Fruit fly (Drosophila melanogaster) whole organism, wandering third instar larva: ENCODE measurements around the gene narya.

ENCODE experiments used
- Abd-B ChIP-seq: fragments of >200 bp; optimal IDR thresholded peaks from 2 replicates; lab custom pipeline; 2017; ENCODE audit warnings: missing biosample characterization, missing genetic modification characterization
- CG32264 ChIP-seq: fragments of 200-800 bp; sonication (Bioruptor generic); optimal IDR thresholded peaks from 2 replicates; lab custom pipeline; 2016; ENCODE audit warnings: missing biosample characterization, missing genetic modification characterization
- CG9705 ChIP-seq: fragments of 200-800 bp; sonication (Bioruptor generic); optimal IDR thresholded peaks from 2 replicates; lab custom pipeline; 2018; ENCODE audit warnings: missing biosample characterization, mild to moderate bottlenecking, missing genetic modification characterization
- CrebA ChIP-seq: fragments of 200-800 bp; sonication (Bioruptor generic); optimal IDR thresholded peaks from 2 replicates; lab custom pipeline; 2016; ENCODE audit warnings: missing biosample characterization, mild to moderate bottlenecking, missing genetic modification characterization, borderline replicate concordance
- Dfd ChIP-seq: fragments of >200 bp; optimal IDR thresholded peaks from 2 replicates; lab custom pipeline; 2017; ENCODE audit warnings: missing biosample characterization, missing genetic modification characterization
- Dif ChIP-seq: fragments of 200-275, 200-300 bp; sonication (Bioruptor generic); optimal IDR thresholded peaks from 2 replicates; lab custom pipeline; 2018; ENCODE audit warnings: missing biosample characterization, missing genetic modification characterization; ENCODE audit not compliant: partially characterized antibody
- HLH106 ChIP-seq: fragments of 200-800 bp; optimal IDR thresholded peaks from 3 replicates; lab custom pipeline; 2019; ENCODE audit warnings: missing biosample characterization, mild to moderate bottlenecking, missing genetic modification characterization, moderate library complexity
- Hnf4 ChIP-seq: fragments of 200-800 bp; sonication (Bioruptor generic); optimal IDR thresholded peaks from 2 replicates; lab custom pipeline; 2016; ENCODE audit warnings: missing biosample characterization, mild to moderate bottlenecking, missing genetic modification characterization
- Hr78 ChIP-seq: fragments of >200 bp; optimal IDR thresholded peaks from 2 replicates; lab custom pipeline; 2017; ENCODE audit warnings: missing biosample characterization, missing genetic modification characterization
- Hr83 ChIP-seq: fragments of 200-300 bp; sonication (Bioruptor generic); optimal IDR thresholded peaks from 2 replicates; lab custom pipeline; 2016; ENCODE audit warnings: missing biosample characterization, mild to moderate bottlenecking, missing genetic modification characterization, moderate library complexity; ENCODE audit not compliant: poor library complexity, severe bottlenecking
- Jra ChIP-seq: sonication (Bioruptor generic); optimal IDR thresholded peaks from 2 replicates; lab custom pipeline; 2016; ENCODE audit warnings: missing biosample characterization, missing genetic modification characterization
- Myc ChIP-seq: fragments of >200 bp; optimal IDR thresholded peaks from 2 replicates; lab custom pipeline; 2017
- N ChIP-seq: fragments of >200 bp; optimal IDR thresholded peaks from 2 replicates; lab custom pipeline; 2018; ENCODE audit warnings: missing biosample characterization, missing external identifiers, missing genetic modification characterization
- OdsH ChIP-seq: fragments of 200-800 bp; sonication (Bioruptor generic); optimal IDR thresholded peaks from 2 replicates; lab custom pipeline; 2016; ENCODE audit warnings: missing biosample characterization, mild to moderate bottlenecking, missing genetic modification characterization
- Rel ChIP-seq, 2 experiments: fragments of 200-800 bp; sonication (Bioruptor generic) in 1 of 2; optimal IDR thresholded peaks; 2 replicates in 1 of 2; 3 replicates in 1 of 2; lab custom pipeline; 2016 to 2019; ENCODE audit warnings: mild to moderate bottlenecking in 2 of 2, missing biosample characterization in 2 of 2, missing genetic modification characterization in 2 of 2, moderate library complexity in 1 of 2
- Sp1 ChIP-seq: fragments of 200-800 bp; sonication (Bioruptor generic); optimal IDR thresholded peaks from 3 replicates; lab custom pipeline; 2019; ENCODE audit warnings: missing biosample characterization, mild to moderate bottlenecking, missing genetic modification characterization, moderate library complexity
- Vsx2 ChIP-seq: fragments of 200-300, 225-300 bp; sonication (Bioruptor generic); optimal IDR thresholded peaks from 2 replicates; lab custom pipeline; 2018; ENCODE audit warnings: missing biosample characterization, missing genetic modification characterization; ENCODE audit not compliant: partially characterized antibody
- br ChIP-seq: fragments of 200-800 bp; sonication (Bioruptor generic); optimal IDR thresholded peaks from 2 replicates; lab custom pipeline; 2016; ENCODE audit warnings: missing biosample characterization, missing genetic modification characterization
- brk ChIP-seq: fragments of 200-800 bp; sonication (Bioruptor generic); optimal IDR thresholded peaks from 2 replicates; lab custom pipeline; 2016; ENCODE audit warnings: missing biosample characterization, mild to moderate bottlenecking, missing genetic modification characterization
- dl ChIP-seq, 2 experiments: fragments of 175-275, 200-275 bp in 1 of 2; fragments of 200-275 bp in 1 of 2; sonication (Bioruptor generic); optimal IDR thresholded peaks; lab custom pipeline; 2018; ENCODE audit warnings: mild to moderate bottlenecking in 2 of 2, missing biosample characterization in 2 of 2, missing genetic modification characterization in 2 of 2, moderate library complexity in 2 of 2; ENCODE audit not compliant: partially characterized antibody in 2 of 2, insufficient read depth in 1 of 2
- dmrt93B ChIP-seq: fragments of 200-800 bp; sonication (Bioruptor generic); optimal IDR thresholded peaks from 2 replicates; lab custom pipeline; 2018; ENCODE audit warnings: missing biosample characterization, mild to moderate bottlenecking, missing genetic modification characterization
- dsf ChIP-seq: sonication (Bioruptor generic); optimal IDR thresholded peaks from 2 replicates; lab custom pipeline; 2016; ENCODE audit warnings: missing biosample characterization, missing genetic modification characterization, borderline replicate concordance
- ey ChIP-seq: fragments of 200-800 bp; sonication (Bioruptor generic); optimal IDR thresholded peaks from 2 replicates; lab custom pipeline; 2016; ENCODE audit warnings: missing biosample characterization, missing genetic modification characterization
- foxo ChIP-seq, 2 experiments: fragments of 200-800 bp; sonication (Bioruptor generic); optimal IDR thresholded peaks; 2 replicates in 1 of 2; 3 replicates in 1 of 2; lab custom pipeline; 2016 to 2017; ENCODE audit warnings: missing biosample characterization in 2 of 2, missing genetic modification characterization in 2 of 2
- fru ChIP-seq: fragments of 200-800 bp; sonication (Bioruptor generic); optimal IDR thresholded peaks from 3 replicates; lab custom pipeline; 2016; ENCODE audit warnings: missing biosample characterization, mild to moderate bottlenecking, missing genetic modification characterization
- h ChIP-seq: fragments of 200-800 bp; sonication (Bioruptor generic); optimal IDR thresholded peaks from 3 replicates; lab custom pipeline; 2016; ENCODE audit warnings: missing biosample characterization, mild to moderate bottlenecking, missing genetic modification characterization
- lola ChIP-seq: fragments of >200 bp; optimal IDR thresholded peaks from 2 replicates; lab custom pipeline; 2017; ENCODE audit warnings: missing biosample characterization, missing genetic modification characterization
- pan ChIP-seq: fragments of >200 bp; optimal IDR thresholded peaks from 2 replicates; lab custom pipeline; 2017
- psq ChIP-seq: fragments of 200-800 bp; sonication (Bioruptor generic); optimal IDR thresholded peaks from 3 replicates; lab custom pipeline; 2017; ENCODE audit warnings: missing biosample characterization, mild to moderate bottlenecking, missing genetic modification characterization, moderate library complexity
- sage ChIP-seq: fragments of 200-800 bp; sonication (Bioruptor generic); optimal IDR thresholded peaks from 2 replicates; lab custom pipeline; 2016; ENCODE audit warnings: missing biosample characterization, mild to moderate bottlenecking, missing genetic modification characterization
- sv ChIP-seq: fragments of 200-800 bp; sonication (Bioruptor generic); optimal IDR thresholded peaks from 3 replicates; lab custom pipeline; 2016; ENCODE audit warnings: missing biosample characterization, missing genetic modification characterization
- tai ChIP-seq: sonication (Bioruptor generic); optimal IDR thresholded peaks from 2 replicates; lab custom pipeline; 2016; ENCODE audit warnings: missing biosample characterization, missing genetic modification characterization
- usp ChIP-seq: fragments of >200 bp; optimal IDR thresholded peaks from 2 replicates; lab custom pipeline; 2017; ENCODE audit warnings: missing biosample characterization, missing genetic modification characterization

The narya gene

DNA sequence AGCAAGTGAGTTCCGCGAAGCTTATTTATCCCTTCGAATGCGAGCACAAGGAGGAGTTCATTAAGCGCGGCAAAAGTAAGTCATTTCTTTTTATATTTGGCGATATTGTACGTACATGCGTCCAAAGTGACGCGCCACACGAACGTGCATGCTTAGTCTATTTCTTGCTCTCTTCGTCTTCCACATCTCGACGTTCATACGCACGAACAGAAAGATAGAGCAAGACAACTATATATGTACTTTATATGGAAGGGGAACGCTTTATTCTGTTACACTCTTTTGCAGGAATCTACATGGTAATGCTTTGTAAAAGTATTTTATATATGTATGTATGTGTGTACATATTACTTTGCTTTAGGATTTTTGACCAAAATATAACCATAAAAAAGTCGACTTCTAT lies 35.3 kb downstream of the narya start:
- TF ChIP-seq sage (no peak), Hnf4 (no peak), Hr83 (GFP tag; lab: Kevin White, UChicago) (no peak), Dif (GFP tag; lab: Kevin White, UChicago) (no peak), Abd-B (GFP tag; lab: Kevin White, UChicago) (no peak), dl (GFP tag; optimal IDR thresholded peaks at IDR 0.05; lab: Kevin White, UChicago; ENCODE audit: insufficient read depth in 1 of 2, partially characterized antibody in 2 of 2) (no peak), OdsH (GFP tag; lab: Kevin White, UChicago) (no peak), Sp1 (GFP tag; lab: Kevin White, UChicago) (no peak), HLH106 (tag; lab: Kevin White, UChicago) (no peak), pan (lab: Kevin White, UChicago) (no peak), Vsx2 (no peak), tai (GFP tag; lab: Kevin White, UChicago) (no peak), br (GFP tag; lab: Kevin White, UChicago) (no peak), usp (GFP tag; lab: Kevin White, UChicago) (no peak), fru (GFP tag; lab: Kevin White, UChicago) (no peak), Jra (GFP tag; lab: Kevin White, UChicago) (no peak), h (no peak), dsf (no peak)

DNA sequence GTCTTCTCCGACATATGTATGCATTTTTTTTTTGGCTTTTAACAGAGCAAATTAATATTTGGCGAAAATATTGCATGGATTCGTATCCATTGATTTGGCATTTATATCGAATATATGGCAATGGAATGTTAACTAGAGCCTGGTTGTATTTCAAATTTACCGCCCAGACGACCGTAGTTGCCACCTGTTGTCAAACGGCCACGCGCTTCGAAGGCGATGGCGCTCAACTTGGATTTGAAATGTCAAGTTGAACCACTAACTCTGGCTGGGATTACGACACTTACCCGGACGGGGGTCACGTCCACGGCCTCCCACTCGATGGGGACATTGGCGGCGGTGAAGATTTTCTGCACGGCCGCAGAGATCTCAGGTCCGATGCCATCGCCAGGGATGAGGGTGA lies 45.5 kb downstream of the narya start:
- TF ChIP-seq usp (GFP tag; lab: Kevin White, UChicago) (no peak), foxo (GFP tag; optimal IDR thresholded peaks at IDR 0.05; lab: Kevin White, UChicago) (no peak), dmrt93B (GFP tag; lab: Kevin White, UChicago) (no peak), CG32264 (GFP tag; lab: Kevin White, UChicago) (no peak), CrebA (GFP tag; lab: Kevin White, UChicago) (no peak), brk (no peak), Hr83 (GFP tag; lab: Kevin White, UChicago) (no peak), sv (no peak), dl (GFP tag; optimal IDR thresholded peaks at IDR 0.05; lab: Kevin White, UChicago; ENCODE audit: insufficient read depth in 1 of 2, partially characterized antibody in 2 of 2) (no peak), Dif (GFP tag; lab: Kevin White, UChicago) (no peak), lola (GFP tag; lab: Kevin White, UChicago) (no peak), pan (lab: Kevin White, UChicago) (no peak), Hr78 (GFP tag; lab: Kevin White, UChicago) (no peak), br (GFP tag; lab: Kevin White, UChicago) (no peak), psq (no peak), Jra (GFP tag; lab: Kevin White, UChicago) (no peak), h (no peak), ey (GFP tag; lab: Kevin White, UChicago) (no peak), tai (GFP tag; lab: Kevin White, UChicago) (no peak), Dfd (GFP tag; lab: Kevin White, UChicago) (no peak)

DNA sequence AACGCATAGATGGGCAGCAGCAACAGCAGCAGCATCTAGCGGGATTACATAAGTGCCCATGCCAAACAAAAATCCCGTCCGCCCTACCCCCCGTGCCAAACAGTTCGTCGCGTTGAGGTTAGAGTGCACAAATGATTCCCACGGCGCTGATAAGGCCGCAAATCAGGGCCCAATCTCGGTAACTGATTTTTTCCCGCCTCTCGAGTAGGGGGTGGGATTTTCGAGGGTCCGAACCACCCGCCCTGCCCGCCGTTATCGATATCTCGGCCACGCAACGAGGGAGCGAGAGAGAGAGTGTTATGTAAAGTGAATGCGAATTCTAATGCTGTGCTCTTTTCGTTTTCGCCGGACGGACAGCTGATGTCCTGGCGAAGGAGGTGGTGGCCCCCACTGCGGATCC lies 46.0 kb downstream of the narya start:
- no peak for TF ChIP-seq CrebA (GFP tag; lab: Kevin White, UChicago)
- no peak for TF ChIP-seq Hnf4
- no peak for TF ChIP-seq N (GFP tag; lab: Kevin White, UChicago)
- TF ChIP-seq ey (GFP tag; lab: Kevin White, UChicago), result no peak

DNA sequence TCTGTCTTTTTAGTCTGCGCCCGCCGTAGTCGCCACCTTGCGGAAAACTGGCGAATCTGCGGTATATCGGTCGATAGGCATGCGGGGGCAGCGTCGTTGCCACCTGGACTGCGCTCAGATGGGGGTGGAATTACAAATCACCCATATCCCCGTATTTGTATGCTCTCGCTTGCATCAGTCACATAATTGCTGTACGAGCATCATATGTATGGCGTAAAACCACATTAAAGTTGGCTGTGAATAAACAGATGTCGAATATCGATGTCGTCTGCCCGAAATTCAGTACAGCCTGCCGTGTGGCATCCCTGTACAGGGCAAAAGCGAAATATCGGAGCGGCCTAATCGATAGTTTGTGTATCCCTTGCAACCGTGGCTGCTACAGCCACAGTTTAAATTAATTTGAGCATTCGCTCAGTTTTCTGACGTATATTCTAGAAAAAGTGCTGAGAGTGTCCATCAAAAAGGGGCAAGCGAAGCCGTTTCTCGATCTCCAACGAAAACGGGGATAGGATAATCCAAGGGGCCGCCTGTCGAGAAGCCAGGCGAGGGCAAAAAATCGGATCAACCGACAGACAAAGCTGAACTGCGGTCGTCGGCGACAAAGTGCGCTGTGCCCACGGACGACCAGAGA lies 47.0 kb downstream of the narya start, which contains the start of the genes Idh3a and CoRest:
TSS of gene Idh3a (minus strand) at position 58 of the 631 bp plus-strand sequence.
TSS of gene CoRest (plus strand) at position 177 of the 631 bp plus-strand sequence.
- TF ChIP-seq HLH106 (tag; lab: Kevin White, UChicago) (peak; percentile 42), CG9705 (GFP tag; lab: Kevin White, UChicago) (peak; percentile 33), ey (GFP tag; lab: Kevin White, UChicago) (no peak), Myc (peak; percentile 53), Abd-B (GFP tag; lab: Kevin White, UChicago) (no peak), foxo (GFP tag; optimal IDR thresholded peaks at IDR 0.05; lab: Kevin White, UChicago) (peak in 1 of 2 experiments; percentile 28), Rel (GFP tag; optimal IDR thresholded peaks at IDR 0.05; lab: Kevin White, UChicago) (no peak), Rel (tag; optimal IDR thresholded peaks at IDR 0.05; lab: Kevin White, UChicago) (peak; percentile 12), Vsx2 (no peak), Sp1 (GFP tag; lab: Kevin White, UChicago) (no peak), Dif (GFP tag; lab: Kevin White, UChicago) (no peak), Hnf4 (no peak), dl (GFP tag; optimal IDR thresholded peaks at IDR 0.05; lab: Kevin White, UChicago; ENCODE audit: insufficient read depth in 1 of 2, partially characterized antibody in 2 of 2) (no peak), psq (no peak), Hr78 (GFP tag; lab: Kevin White, UChicago) (no peak)
